Worm (Caenorhabditis elegans) whole organism, early embryonic: ENCODE results near the gene ztf-9.

ENCODE experiments used
- B0310.2 ChIP-seq: sonication (generic microtip); optimal IDR thresholded peaks from 2 replicates; lab custom pipeline; 2016; ENCODE audit warnings: mild to moderate bottlenecking, missing genetic modification characterization, missing compliant biosample characterization
- F13C5.2 ChIP-seq: sonication (generic microtip); optimal IDR thresholded peaks from 2 replicates; lab custom pipeline; 2017; ENCODE audit warnings: mild to moderate bottlenecking, missing genetic modification characterization, inconsistent platforms, missing compliant biosample characterization
- aly-1 ChIP-seq: sonication (generic microtip); optimal IDR thresholded peaks from 2 replicates; lab custom pipeline; 2016; ENCODE audit warnings: missing genetic modification characterization, missing compliant biosample characterization
- ama-1 ChIP-seq: fragments of 150-350 bp; optimal IDR thresholded peaks from 2 replicates; lab custom pipeline; 2014
- ceh-13 ChIP-seq: fragments of 200-800 bp; sonication (Bioruptor generic); optimal IDR thresholded peaks from 2 replicates; lab custom pipeline; 2018; ENCODE audit warnings: mild to moderate bottlenecking, missing genetic modification characterization, missing compliant biosample characterization
- ceh-36 ChIP-seq: sonication (generic microtip); optimal IDR thresholded peaks from 2 replicates; lab custom pipeline; 2016; ENCODE audit warnings: missing genetic modification characterization, inconsistent platforms, missing compliant biosample characterization
- ets-7 ChIP-seq: sonication (generic microtip); optimal IDR thresholded peaks from 2 replicates; lab custom pipeline; 2016; ENCODE audit warnings: missing genotype, missing genetic modification characterization, missing compliant biosample characterization
- flt-1 ChIP-seq: fragments of 200-800 bp; sonication (Bioruptor generic); IDR thresholded peaks from 2 replicates; pipeline ENCODE4 v1.3.6; 2022; ENCODE audit warnings: missing genetic modification characterization, missing compliant biosample characterization
- hnd-1 ChIP-seq: sonication (generic microtip); optimal IDR thresholded peaks from 2 replicates; lab custom pipeline; 2016; ENCODE audit warnings: missing genetic modification characterization, missing compliant biosample characterization
- pes-1 ChIP-seq: fragments of 200-800 bp; sonication (Bioruptor generic); IDR thresholded peaks from 2 replicates; pipeline ENCODE4 v1.3.6; 2022; ENCODE audit warnings: missing genetic modification reagents, missing genetic modification characterization, missing compliant biosample characterization
- scrt-1 ChIP-seq: fragments of 200-800 bp; sonication (Bioruptor generic); IDR thresholded peaks from 2 replicates; pipeline ENCODE4 v1.3.6; 2022; ENCODE audit warnings: missing genetic modification characterization, missing compliant biosample characterization
- tbx-37 ChIP-seq: fragments of 200-800 bp; sonication (Bioruptor generic); conservative IDR thresholded peaks from 2 replicates; pipeline ENCODE4 v1.3.6; 2022; ENCODE audit warnings: missing genetic modification reagents, missing genetic modification characterization, missing compliant biosample characterization
- tra-4 ChIP-seq: sonication (generic microtip); optimal IDR thresholded peaks from 2 replicates; lab custom pipeline; 2017; ENCODE audit warnings: missing genetic modification characterization, missing compliant biosample characterization

- no peak for TF ChIP-seq ama-1 (lab: Kevin White, UChicago)
- TF ChIP-seq ceh-13 (GFP tag; lab: Kevin White, UChicago): no peak
- TF ChIP-seq pes-1 (GFP tag; lab: Robert Waterston, UW): no peak
- TF ChIP-seq flt-1 (GFP tag; lab: Robert Waterston, UW): no peak; the same call in 1 of the 2 replicates
- no peak for TF ChIP-seq scrt-1 (GFP tag; lab: Robert Waterston, UW)
- no peak for TF ChIP-seq ceh-36
- peak; percentile 19 for TF ChIP-seq F13C5.2
- TF ChIP-seq hnd-1: no peak
- TF ChIP-seq aly-1 (tag; lab: Kevin White, UChicago): no peak
- no peak for TF ChIP-seq tbx-37 (GFP tag; lab: Robert Waterston, UW)
- TF ChIP-seq tra-4: no peak
- no peak for TF ChIP-seq ets-7 (tag; lab: Kevin White, UChicago)
- TF ChIP-seq B0310.2 (tag; lab: Kevin White, UChicago): no peak
Measured at ce11 chrV:9692109-9692581, at the start of gene ztf-9.
